Fruit fly (Drosophila melanogaster) whole organism, embryonic: ENCODE measurements around the gene CaBP1.

Experiments used
- ATbp ChIP-seq: fragments of 200-800 bp; sonication (Bioruptor generic); optimal IDR thresholded peaks from 2 replicates; lab custom pipeline; 2017; ENCODE audit warnings: missing biosample characterization, mild to moderate bottlenecking, missing genetic modification characterization, missing genetic modification reagents
- Ada2b ChIP-seq: fragments of 200-800 bp; sonication (Bioruptor generic); IDR thresholded peaks from 2 replicates; pipeline ENCODE4 v1.3.6; 2022; ENCODE audit warnings: missing biosample characterization, missing genetic modification characterization
- Asciz ChIP-seq: fragments of 200-800 bp; sonication (Bioruptor generic); optimal IDR thresholded peaks from 2 replicates; lab custom pipeline; 2017; ENCODE audit warnings: missing biosample characterization, mild to moderate bottlenecking, missing genetic modification characterization, missing genetic modification reagents
- Bgb ChIP-seq: fragments of 200-800 bp; sonication (Bioruptor generic); IDR thresholded peaks from 2 replicates; pipeline ENCODE4 v1.3.6; 2022; ENCODE audit warnings: missing biosample characterization, missing genetic modification characterization; ENCODE audit not compliant: partially characterized antibody
- CG1024 ChIP-seq: fragments of 200-800 bp; sonication (Bioruptor generic); IDR thresholded peaks from 2 replicates; pipeline ENCODE4 v1.3.6; 2022; ENCODE audit warnings: missing biosample characterization, missing genetic modification characterization
- CG10431 ChIP-seq: fragments of 200-800 bp; sonication (Bioruptor generic); optimal IDR thresholded peaks from 3 replicates; lab custom pipeline; 2018; ENCODE audit warnings: missing biosample characterization, mild to moderate bottlenecking, missing genetic modification characterization
- CG10654 ChIP-seq: fragments of 200-800 bp; sonication (Bioruptor generic); optimal IDR thresholded peaks from 2 replicates; lab custom pipeline; 2016; ENCODE audit warnings: missing biosample characterization, missing genetic modification characterization
- CG11093 ChIP-seq: fragments of 200-800 bp; sonication (Bioruptor generic); IDR thresholded peaks from 3 replicates; pipeline ENCODE4 v1.3.6; 2022; ENCODE audit warnings: missing biosample characterization, missing genetic modification characterization
- CG11398 ChIP-seq: fragments of 200-800 bp; sonication (Bioruptor generic); optimal IDR thresholded peaks from 2 replicates; lab custom pipeline; 2016; ENCODE audit warnings: missing biosample characterization, missing genetic modification characterization
- CG13894 ChIP-seq: fragments of 200-800 bp; sonication (Bioruptor generic); optimal IDR thresholded peaks from 3 replicates; lab custom pipeline; 2018; ENCODE audit warnings: missing biosample characterization, mild to moderate bottlenecking, missing genetic modification characterization, moderate library complexity
- CG15011 ChIP-seq: fragments of 200-800 bp; sonication (Bioruptor generic); optimal IDR thresholded peaks from 3 replicates; lab custom pipeline; 2018; ENCODE audit warnings: missing biosample characterization, mild to moderate bottlenecking, missing genetic modification characterization
- CG1602 ChIP-seq: fragments of 200-800 bp; sonication (Bioruptor generic); optimal IDR thresholded peaks from 3 replicates; lab custom pipeline; 2016; ENCODE audit warnings: missing biosample characterization, missing genetic modification characterization
- CG17568 ChIP-seq: fragments of 200-800 bp; sonication (Bioruptor generic); optimal IDR thresholded peaks from 2 replicates; lab custom pipeline; 2018; ENCODE audit warnings: missing biosample characterization, mild to moderate bottlenecking, missing genetic modification characterization, moderate library complexity
- CG2116 ChIP-seq: fragments of 200-800 bp; sonication (Bioruptor generic); optimal IDR thresholded peaks from 3 replicates; lab custom pipeline; 2018; ENCODE audit warnings: missing biosample characterization, mild to moderate bottlenecking, missing genetic modification characterization
- CG30403 ChIP-seq: fragments of 200-800 bp; sonication (Bioruptor generic); optimal IDR thresholded peaks from 3 replicates; lab custom pipeline; 2016; ENCODE audit warnings: missing biosample characterization, missing genetic modification characterization
- CG31224 ChIP-seq: fragments of 200-800 bp; sonication (Bioruptor generic); IDR thresholded peaks from 2 replicates; pipeline ENCODE4 v1.3.6; 2022; ENCODE audit warnings: missing biosample characterization, missing genetic modification characterization
- CG31365 ChIP-seq: fragments of 200-800 bp; sonication (Bioruptor generic); optimal IDR thresholded peaks from 2 replicates; lab custom pipeline; 2018; ENCODE audit warnings: missing biosample characterization, mild to moderate bottlenecking, missing genetic modification characterization
- CG32532 ChIP-seq: fragments of 200-800 bp; sonication (Bioruptor generic); IDR thresholded peaks from 2 replicates; pipeline ENCODE4 v1.3.6; 2022; ENCODE audit warnings: missing biosample characterization, missing genetic modification characterization
- CG3407 ChIP-seq: fragments of 200-800 bp; sonication (Bioruptor generic); optimal IDR thresholded peaks from 2 replicates; lab custom pipeline; 2018; ENCODE audit warnings: missing biosample characterization, mild to moderate bottlenecking, missing genetic modification characterization
- CG7357 ChIP-seq: fragments of 200-800 bp; sonication (Bioruptor generic); IDR thresholded peaks from 3 replicates; pipeline ENCODE4 v1.3.6; 2022; ENCODE audit warnings: missing biosample characterization, missing genetic modification characterization
- CG8765 ChIP-seq: fragments of 200-800 bp; sonication (Bioruptor generic); IDR thresholded peaks from 2 replicates; pipeline ENCODE4 v1.3.6; 2022; ENCODE audit warnings: missing biosample characterization, missing genetic modification characterization
- CG8944 ChIP-seq: fragments of 200-800 bp; sonication (Bioruptor generic); optimal IDR thresholded peaks from 3 replicates; lab custom pipeline; 2016; ENCODE audit warnings: missing biosample characterization, missing genetic modification characterization
- Drgx ChIP-seq: fragments of 200-800 bp; sonication (Bioruptor generic); IDR thresholded peaks from 2 replicates; pipeline ENCODE4 v1.3.6; 2022; ENCODE audit warnings: missing biosample characterization, missing genetic modification characterization
- Fer2 ChIP-seq: fragments of 200-800 bp; sonication (Bioruptor generic); optimal IDR thresholded peaks from 2 replicates; lab custom pipeline; 2018; ENCODE audit warnings: missing biosample characterization, mild to moderate bottlenecking, missing genetic modification characterization, moderate library complexity
- H15 ChIP-seq: fragments of 200-800 bp; sonication (Bioruptor generic); IDR thresholded peaks from 3 replicates; pipeline ENCODE4 v1.3.6; 2022; ENCODE audit warnings: missing biosample characterization, missing genetic modification characterization
- HLHmδ ChIP-seq: fragments of 200-800 bp; sonication (Bioruptor generic); optimal IDR thresholded peaks from 2 replicates; lab custom pipeline; 2018; ENCODE audit warnings: missing biosample characterization, mild to moderate bottlenecking, missing genetic modification characterization, moderate library complexity
- Hmr ChIP-seq: fragments of 200-800 bp; sonication (Bioruptor generic); optimal IDR thresholded peaks from 3 replicates; lab custom pipeline; 2017; ENCODE audit warnings: mild to moderate bottlenecking, missing biosample characterization, missing genetic modification reagents, missing genetic modification characterization
- Mad ChIP-seq: fragments of 200-800 bp; sonication (Bioruptor generic); optimal IDR thresholded peaks from 2 replicates; lab custom pipeline; 2016; ENCODE audit warnings: missing biosample characterization, missing genetic modification characterization
- Meics ChIP-seq: fragments of 200-800 bp; sonication (Bioruptor generic); optimal IDR thresholded peaks from 2 replicates; lab custom pipeline; 2017; ENCODE audit warnings: missing biosample characterization, mild to moderate bottlenecking, missing genetic modification characterization
- TFAM ChIP-seq: fragments of 200-800 bp; sonication (Bioruptor generic); optimal IDR thresholded peaks from 2 replicates; lab custom pipeline; 2017; ENCODE audit warnings: missing biosample characterization, missing genetic modification characterization, inconsistent platforms
- bigmax ChIP-seq: fragments of 200-800 bp; sonication (Bioruptor generic); optimal IDR thresholded peaks from 2 replicates; lab custom pipeline; 2018; ENCODE audit warnings: missing biosample characterization, mild to moderate bottlenecking, missing genetic modification characterization
- btn ChIP-seq: fragments of 200-800 bp; sonication (Bioruptor generic); optimal IDR thresholded peaks from 2 replicates; lab custom pipeline; 2016; ENCODE audit warnings: missing biosample characterization, missing genetic modification characterization
- cad ChIP-seq: fragments of >200 bp; optimal IDR thresholded peaks from 2 replicates; lab custom pipeline; 2017; ENCODE audit warnings: missing biosample characterization, missing genetic modification characterization
- dpn ChIP-seq, 2 experiments: fragments of 200-800 bp; sonication (Bioruptor generic); optimal IDR thresholded peaks; 3 replicates each; lab custom pipeline; 2016; ENCODE audit warnings: missing biosample characterization in 2 of 2, missing genetic modification characterization in 2 of 2
- fd96Cb ChIP-seq: fragments of 200-800 bp; sonication (Bioruptor generic); optimal IDR thresholded peaks from 2 replicates; lab custom pipeline; 2018; ENCODE audit warnings: missing biosample characterization, mild to moderate bottlenecking, missing genetic modification characterization, moderate library complexity
- gem ChIP-seq: fragments of 200-800 bp; sonication (Bioruptor generic); optimal IDR thresholded peaks from 2 replicates; lab custom pipeline; 2019; ENCODE audit warnings: missing biosample characterization, mild to moderate bottlenecking, missing genetic modification characterization, moderate library complexity
- gt ChIP-seq: fragments of 200-800 bp; sonication (Bioruptor generic); IDR thresholded peaks from 2 replicates; pipeline ENCODE4 v1.3.6; 2022; ENCODE audit warnings: missing biosample characterization, missing genetic modification characterization
- hbn ChIP-seq: fragments of 200-800 bp; sonication (Bioruptor generic); IDR thresholded peaks from 2 replicates; pipeline ENCODE4 v1.3.6; 2022; ENCODE audit warnings: missing biosample characterization, missing genetic modification characterization; ENCODE audit not compliant: partially characterized antibody
- kah ChIP-seq: fragments of 200-800 bp; sonication (Bioruptor generic); optimal IDR thresholded peaks from 2 replicates; lab custom pipeline; 2018; ENCODE audit warnings: missing biosample characterization, mild to moderate bottlenecking, missing genetic modification characterization
- luna ChIP-seq: fragments of 200-800 bp; sonication (Bioruptor generic); optimal IDR thresholded peaks from 2 replicates; lab custom pipeline; 2016; ENCODE audit warnings: missing biosample characterization, missing genetic modification characterization
- maf-S ChIP-seq: fragments of 200-800 bp; sonication (Bioruptor generic); optimal IDR thresholded peaks from 2 replicates; lab custom pipeline; 2016; ENCODE audit warnings: missing biosample characterization, missing genetic modification characterization
- repo ChIP-seq: fragments of 200-800 bp; sonication (Bioruptor generic); optimal IDR thresholded peaks from 2 replicates; lab custom pipeline; 2016; ENCODE audit warnings: missing biosample characterization, missing genetic modification characterization
- run ChIP-seq: fragments of 200-800 bp; sonication (Bioruptor generic); optimal IDR thresholded peaks from 3 replicates; lab custom pipeline; 2018; ENCODE audit warnings: missing biosample characterization, mild to moderate bottlenecking, missing genetic modification characterization
- sens-2 ChIP-seq: fragments of 200-800 bp; sonication (Bioruptor generic); IDR thresholded peaks from 2 replicates; pipeline ENCODE4 v1.3.6; 2022; ENCODE audit warnings: missing biosample characterization, missing genetic modification characterization
- slbo ChIP-seq: fragments of 200-800 bp; sonication (Bioruptor generic); IDR thresholded peaks from 2 replicates; pipeline ENCODE4 v1.3.6; 2022; ENCODE audit warnings: missing biosample characterization, missing genetic modification characterization
- sob ChIP-seq: fragments of 200-800 bp; sonication (Bioruptor generic); IDR thresholded peaks from 2 replicates; pipeline ENCODE4 v1.3.6; 2022; ENCODE audit warnings: missing biosample characterization, missing genetic modification characterization
- tup ChIP-seq: fragments of 200-800 bp; sonication (Bioruptor generic); optimal IDR thresholded peaks from 2 replicates; lab custom pipeline; 2016; ENCODE audit warnings: missing biosample characterization, mild to moderate bottlenecking, missing genetic modification characterization, moderate library complexity
- unc-4 ChIP-seq: fragments of 200-800 bp; sonication (Bioruptor generic); IDR thresholded peaks from 2 replicates; pipeline ENCODE4 v1.3.6; 2022; ENCODE audit warnings: missing biosample characterization, missing genetic modification characterization; ENCODE audit not compliant: partially characterized antibody
- unpg ChIP-seq: fragments of 200-800 bp; sonication (Bioruptor generic); optimal IDR thresholded peaks from 3 replicates; lab custom pipeline; 2018; ENCODE audit warnings: missing biosample characterization, mild to moderate bottlenecking, missing genetic modification characterization, moderate library complexity

Gene CaBP1

dm6 chr2L:16352585-16353580 lies 3.7 kb downstream of the CaBP1 start, which contains the start of the genes Hyls1, chif and CG4455:
TSS of gene Hyls1 (minus strand) at chr2L:16352628.
TSS of gene chif (minus strand) at chr2L:16352628.
TSS of gene CG4455 (plus strand) at chr2L:16352934.
- TF ChIP-seq kah (GFP tag; lab: Kevin White, UChicago): no peak
- no peak for TF ChIP-seq CG1024
- TF ChIP-seq CG10431 (GFP tag; lab: Kevin White, UChicago): no peak
- no peak for TF ChIP-seq ATbp
- TF ChIP-seq CG8944 (GFP tag; lab: Kevin White, UChicago): no peak
- TF ChIP-seq Drgx (GFP tag; lab: Robert Waterston, UW): no peak
- peak; percentile 53 for TF ChIP-seq CG30403 (GFP tag; lab: Kevin White, UChicago)
- no peak for TF ChIP-seq bigmax
- TF ChIP-seq gem (tag; lab: Kevin White, UChicago): peak; percentile 63
- TF ChIP-seq CG13894 (tag; lab: Kevin White, UChicago): no peak
- no peak for TF ChIP-seq CG7357
- peak; percentile 5 for TF ChIP-seq CG3407
- no peak for TF ChIP-seq HLHmδ (GFP tag; lab: Kevin White, UChicago)
- TF ChIP-seq unpg (GFP tag; lab: Kevin White, UChicago): no peak
- TF ChIP-seq CG11398 (GFP tag; lab: Kevin White, UChicago): no peak
- TF ChIP-seq cad (GFP tag; lab: Kevin White, UChicago): no peak
- no peak for TF ChIP-seq luna (GFP tag; lab: Kevin White, UChicago)
- peak; percentile 30 for TF ChIP-seq CG1602 (GFP tag; lab: Kevin White, UChicago)
- TF ChIP-seq tup (GFP tag; lab: Kevin White, UChicago): no peak
- no peak for TF ChIP-seq fd96Cb (tag; lab: Kevin White, UChicago)
- TF ChIP-seq btn (GFP tag; lab: Kevin White, UChicago): no peak
- no peak for TF ChIP-seq sens-2 (GFP tag; lab: Robert Waterston, UW)
- no peak for TF ChIP-seq gt (GFP tag; lab: Robert Waterston, UW)
- TF ChIP-seq CG11093 (GFP tag; lab: Robert Waterston, UW): no peak
- no peak for TF ChIP-seq repo (GFP tag; lab: Kevin White, UChicago)
- TF ChIP-seq dpn (GFP tag; optimal IDR thresholded peaks at IDR 0.05; lab: Kevin White, UChicago): peak in 1 of 2 experiments; percentile 30
- no peak for TF ChIP-seq H15 (GFP tag; lab: Robert Waterston, UW)
- TF ChIP-seq Asciz: peak; percentile 32
- peak; percentile 85 for TF ChIP-seq Bgb (GFP tag; lab: Robert Waterston, UW)
- TF ChIP-seq hbn (GFP tag; lab: Robert Waterston, UW): peak; percentile 83
- no peak for TF ChIP-seq CG8765 (GFP tag; lab: Robert Waterston, UW)
- TF ChIP-seq CG31365 (tag; lab: Kevin White, UChicago): no peak
- TF ChIP-seq Mad (GFP tag; lab: Kevin White, UChicago): peak; percentile 28
- peak; percentile 12 for TF ChIP-seq CG15011 (GFP tag; lab: Kevin White, UChicago)
- TF ChIP-seq Ada2b (GFP tag; lab: Robert Waterston, UW): no peak
- peak; percentile 45; the same call in 1 of the 2 replicates for TF ChIP-seq slbo (GFP tag; lab: Robert Waterston, UW)
- peak; percentile 40 for TF ChIP-seq CG10654 (GFP tag; lab: Kevin White, UChicago)
- peak; percentile 44 for TF ChIP-seq Hmr (GFP tag; lab: Kevin White, UChicago)
- no peak for TF ChIP-seq CG31224 (GFP tag; lab: Robert Waterston, UW)
- TF ChIP-seq CG17568 (GFP tag; lab: Kevin White, UChicago): no peak
- no peak for TF ChIP-seq sob
- peak; percentile 26; the same call in 1 of the 2 replicates for TF ChIP-seq CG32532
- TF ChIP-seq Meics: peak; percentile 46
- TF ChIP-seq maf-S (GFP tag; lab: Kevin White, UChicago): no peak
- TF ChIP-seq run (tag; lab: Kevin White, UChicago): peak; percentile 5
- TF ChIP-seq Fer2: peak; percentile 6
- peak; percentile 89 for TF ChIP-seq unc-4 (GFP tag; lab: Robert Waterston, UW)
- no peak for TF ChIP-seq TFAM (GFP tag; lab: Kevin White, UChicago)
- TF ChIP-seq CG2116 (GFP tag; lab: Kevin White, UChicago): peak; percentile 88
